Worm (Caenorhabditis elegans) whole organism, L2 larva: Measurements from ENCODE around the gene C16C8.14.

ENCODE experiments used
- C34F6.9 ChIP-seq: fragments of 150-350 bp; optimal IDR thresholded peaks from 2 replicates; lab custom pipeline; 2014; ENCODE audit warnings: missing biosample characterization, missing genetic modification characterization
- F13H6.1 ChIP-seq: sonication (generic microtip); optimal IDR thresholded peaks from 2 replicates; lab custom pipeline; 2016; ENCODE audit warnings: missing genetic modification characterization, missing compliant biosample characterization
- R02D3.7 ChIP-seq: fragments of 150-350 bp; optimal IDR thresholded peaks from 2 replicates; lab custom pipeline; 2014; ENCODE audit warnings: missing biosample characterization, missing genetic modification characterization
- Y55F3AM.14 ChIP-seq: fragments of 200-800 bp; sonication (Bioruptor generic); optimal IDR thresholded peaks from 2 replicates; lab custom pipeline; 2018; ENCODE audit warnings: mild to moderate bottlenecking, missing genetic modification characterization, missing compliant biosample characterization
- ZK546.5 ChIP-seq: sonication (generic microtip); optimal IDR thresholded peaks from 2 replicates; lab custom pipeline; 2017; ENCODE audit warnings: missing biosample characterization, missing genetic modification characterization
- alr-1 ChIP-seq: fragments of 150-350 bp; optimal IDR thresholded peaks from 2 replicates; lab custom pipeline; 2014; ENCODE audit warnings: missing biosample characterization, missing genetic modification characterization
- aly-2 ChIP-seq: fragments of 150-350 bp; optimal IDR thresholded peaks from 2 replicates; lab custom pipeline; 2014; ENCODE audit warnings: missing biosample characterization, missing genetic modification characterization
- ama-1 ChIP-seq: fragments of 150-350 bp; optimal IDR thresholded peaks from 2 replicates; lab custom pipeline; 2018; ENCODE audit warnings: inconsistent platforms
- blmp-1 ChIP-seq: sonication (generic microtip); optimal IDR thresholded peaks from 2 replicates; lab custom pipeline; 2017; ENCODE audit warnings: missing genetic modification characterization, mild to moderate bottlenecking, missing compliant biosample characterization, antibody characterized with exemption, moderate library complexity; ENCODE audit not compliant: insufficient read depth
- ceh-16 ChIP-seq: fragments of 150-350 bp; optimal IDR thresholded peaks from 2 replicates; lab custom pipeline; 2014; ENCODE audit warnings: missing biosample characterization, missing genetic modification characterization
- ceh-82 ChIP-seq: fragments of 150-350 bp; optimal IDR thresholded peaks from 2 replicates; lab custom pipeline; 2014; ENCODE audit warnings: missing biosample characterization, missing genetic modification characterization
- crh-2 ChIP-seq: sonication (generic microtip); optimal IDR thresholded peaks from 2 replicates; lab custom pipeline; 2017; ENCODE audit warnings: missing biosample characterization, missing genetic modification characterization
- dmd-4 ChIP-seq: sonication (generic microtip); optimal IDR thresholded peaks from 2 replicates; lab custom pipeline; 2017; ENCODE audit warnings: missing biosample characterization, missing genetic modification characterization
- egl-27 ChIP-seq: sonication (generic microtip); optimal IDR thresholded peaks from 3 replicates; lab custom pipeline; 2017; ENCODE audit warnings: missing biosample characterization, missing genetic modification reagents, missing genetic modification characterization
- elt-3 ChIP-seq: sonication (generic microtip); optimal IDR thresholded peaks from 2 replicates; lab custom pipeline; 2017; ENCODE audit warnings: missing biosample characterization, missing genetic modification characterization
- fos-1 ChIP-seq: fragments of 150-350 bp; optimal IDR thresholded peaks from 2 replicates; lab custom pipeline; 2014; ENCODE audit warnings: missing biosample characterization, missing genetic modification characterization
- gmeb-1 ChIP-seq: fragments of 150-350 bp; optimal IDR thresholded peaks from 2 replicates; lab custom pipeline; 2014; ENCODE audit warnings: missing biosample characterization, missing genetic modification characterization
- lin-13 ChIP-seq: fragments of 150-350 bp; optimal IDR thresholded peaks from 2 replicates; lab custom pipeline; 2014; ENCODE audit warnings: missing biosample characterization, missing genetic modification reagents, missing genetic modification characterization
- lin-39 ChIP-seq: fragments of 150-350 bp; optimal IDR thresholded peaks from 2 replicates; lab custom pipeline; 2014; ENCODE audit warnings: missing biosample characterization, missing genetic modification reagents, missing genetic modification characterization
- mab-5 ChIP-seq: fragments of 150-350 bp; optimal IDR thresholded peaks from 2 replicates; lab custom pipeline; 2014; ENCODE audit warnings: missing biosample characterization, missing genetic modification characterization
- nhr-10 ChIP-seq: sonication (generic microtip); optimal IDR thresholded peaks from 2 replicates; lab custom pipeline; 2017; ENCODE audit warnings: missing biosample characterization, missing genetic modification characterization
- nhr-11 ChIP-seq: fragments of 150-350 bp; optimal IDR thresholded peaks from 2 replicates; lab custom pipeline; 2014; ENCODE audit warnings: missing biosample characterization, missing genetic modification characterization
- nhr-12 ChIP-seq: fragments of 150-350 bp; optimal IDR thresholded peaks from 2 replicates; lab custom pipeline; 2014; ENCODE audit warnings: missing biosample characterization, missing genetic modification characterization
- nhr-129 ChIP-seq: fragments of 150-350 bp; optimal IDR thresholded peaks from 2 replicates; lab custom pipeline; 2014; ENCODE audit warnings: missing biosample characterization, missing genetic modification characterization
- nhr-21 ChIP-seq: fragments of 150-350 bp; optimal IDR thresholded peaks from 2 replicates; lab custom pipeline; 2014; ENCODE audit warnings: missing biosample characterization, missing genetic modification characterization
- nhr-23 ChIP-seq: fragments of 150-350 bp; optimal IDR thresholded peaks from 2 replicates; lab custom pipeline; 2014; ENCODE audit warnings: missing biosample characterization, missing genetic modification reagents, missing genetic modification characterization
- nhr-6 ChIP-seq: fragments of 150-350 bp; optimal IDR thresholded peaks from 2 replicates; lab custom pipeline; 2014; ENCODE audit warnings: missing biosample characterization, missing genetic modification characterization
- nhr-77 ChIP-seq: fragments of 150-350 bp; optimal IDR thresholded peaks from 2 replicates; lab custom pipeline; 2014; ENCODE audit warnings: missing biosample characterization, missing genetic modification characterization
- peb-1 ChIP-seq: fragments of 150-350 bp; optimal IDR thresholded peaks from 2 replicates; lab custom pipeline; 2014; ENCODE audit warnings: missing biosample characterization, missing genetic modification characterization
- sem-4 ChIP-seq: fragments of 150-350 bp; optimal IDR thresholded peaks from 2 replicates; lab custom pipeline; 2014; ENCODE audit warnings: missing biosample characterization, missing genetic modification reagents, missing genetic modification characterization
- skn-1 ChIP-seq: sonication (generic microtip); optimal IDR thresholded peaks from 2 replicates; lab custom pipeline; 2017; ENCODE audit warnings: missing biosample characterization, missing genetic modification characterization
- sma-3 ChIP-seq: sonication (generic microtip); optimal IDR thresholded peaks from 2 replicates; lab custom pipeline; 2016; ENCODE audit warnings: missing genetic modification reagents, missing genetic modification characterization, missing compliant biosample characterization
- snpc-4 ChIP-seq: fragments of 150-350 bp; optimal IDR thresholded peaks from 2 replicates; lab custom pipeline; 2014; ENCODE audit warnings: missing biosample characterization, missing genetic modification characterization
- unc-39 ChIP-seq: fragments of 150-350 bp; optimal IDR thresholded peaks from 2 replicates; lab custom pipeline; 2014; ENCODE audit warnings: missing biosample characterization, missing genetic modification characterization
- unc-55 ChIP-seq: fragments of 150-350 bp; sonication (generic microtip); optimal IDR thresholded peaks from 3 replicates; lab custom pipeline; 2014; ENCODE audit warnings: missing biosample characterization, missing genetic modification reagents, missing genetic modification characterization
- unc-62 ChIP-seq: fragments of 150-350 bp; optimal IDR thresholded peaks from 2 replicates; lab custom pipeline; 2014; ENCODE audit warnings: missing biosample characterization, missing genetic modification reagents, missing genetic modification characterization
- ztf-11 ChIP-seq: sonication (generic microtip); optimal IDR thresholded peaks from 2 replicates; lab custom pipeline; 2017; ENCODE audit warnings: missing biosample characterization, missing genetic modification characterization
- ztf-4 ChIP-seq: fragments of 150-350 bp; optimal IDR thresholded peaks from 2 replicates; lab custom pipeline; 2014; ENCODE audit warnings: missing biosample characterization, missing genetic modification characterization

C16C8.14 gene

DNA sequence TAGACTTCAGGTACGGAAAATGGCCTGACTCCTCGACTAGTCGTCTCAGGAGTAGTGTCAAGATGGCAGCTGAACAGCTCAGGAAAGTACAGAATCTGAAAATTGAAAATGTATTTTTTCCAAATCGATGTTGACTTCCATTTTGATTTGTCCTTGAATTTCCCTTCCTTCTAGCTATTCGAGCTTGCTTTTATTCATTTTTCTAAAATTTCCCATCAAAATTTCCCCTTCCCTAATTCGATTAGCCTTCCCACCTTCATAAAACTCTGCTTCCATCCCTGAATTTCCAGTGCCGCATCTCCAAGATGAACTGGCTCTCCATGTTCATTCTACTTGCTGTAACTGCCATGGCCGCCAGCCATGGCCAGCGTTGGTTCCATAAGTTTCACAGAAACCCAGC is 23.2 kb downstream of the C16C8.14 start, which contains the start of gene Y49F6B.6:
Gene Y49F6B.6, plus strand, starts transcription at position 301 of the 400 bp plus-strand sequence.
- TF ChIP-seq F13H6.1 (tag; lab: Kevin White, UChicago) (no peak), snpc-4 (tag; lab: Kevin White, UChicago) (no peak), ceh-82 (no peak), lin-39 (tag; lab: Kevin White, UChicago) (no peak)

ce11 chrII:3473744-3474143 is 24.1 kb downstream of the C16C8.14 start, which contains the start of gene sdz-32:
TSS of gene sdz-32 (plus strand) at chrII:3474044.
- TF ChIP-seq ceh-82 (no peak), sem-4 (no peak), C34F6.9 (tag; lab: Kevin White, UChicago) (no peak), ama-1 (lab: Kevin White, UChicago) (no peak), nhr-11 (tag; lab: Kevin White, UChicago) (no peak)

DNA sequence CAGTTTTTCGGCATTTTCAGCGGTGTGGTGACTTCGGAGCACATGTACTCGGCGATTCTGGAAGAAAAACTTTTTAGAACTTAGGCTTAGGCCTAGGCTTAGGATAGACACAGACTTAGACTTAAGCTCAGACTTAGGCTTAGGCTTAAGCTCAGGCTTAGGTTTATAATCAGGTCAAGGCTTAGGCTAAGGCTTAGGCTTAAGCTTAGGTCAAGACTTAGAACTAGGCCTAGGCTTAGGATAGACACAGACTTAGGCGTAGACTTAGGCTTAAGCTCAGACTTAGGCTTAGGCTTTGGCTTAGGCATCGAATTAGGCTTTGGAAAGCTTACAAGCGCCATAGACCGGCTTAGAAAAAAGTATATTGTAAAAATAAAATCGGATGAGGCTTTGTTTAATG is 26.9 kb downstream of the C16C8.14 start:
- TF ChIP-seq nhr-23 (no peak), nhr-77 (no peak), crh-2 (tag; lab: Kevin White, UChicago) (no peak), ZK546.5 (no peak), nhr-6 (no peak), dmd-4 (tag; lab: Kevin White, UChicago) (no peak), elt-3 (tag; lab: Kevin White, UChicago) (no peak), egl-27 (tag; lab: Kevin White, UChicago) (no peak), ztf-11 (tag; lab: Kevin White, UChicago) (no peak), unc-55 (GFP tag; lab: Kevin White, UChicago) (no peak), Y55F3AM.14 (GFP tag; lab: Kevin White, UChicago) (no peak), blmp-1 (tag; lab: Kevin White, UChicago) (no peak), lin-13 (GFP tag; lab: Kevin White, UChicago) (no peak)

ce11 chrII:3477171-3477570 is 27.6 kb downstream of the C16C8.14 start, which contains the start of gene fbxb-104:
TSS of gene fbxb-104 (minus strand) at chrII:3477271.
- no peak for TF ChIP-seq nhr-21 (tag; lab: Kevin White, UChicago)
- no peak for TF ChIP-seq C34F6.9 (tag; lab: Kevin White, UChicago)
- no peak for TF ChIP-seq skn-1 (tag; lab: Kevin White, UChicago)
- no peak for TF ChIP-seq nhr-12 (tag; lab: Kevin White, UChicago)
- no peak for TF ChIP-seq unc-62 (GFP tag; lab: Kevin White, UChicago)
- no peak for TF ChIP-seq lin-39 (tag; lab: Kevin White, UChicago)
- TF ChIP-seq mab-5 (tag; lab: Kevin White, UChicago), result no peak
- TF ChIP-seq ceh-16 (tag; lab: Kevin White, UChicago), result no peak
- no peak for TF ChIP-seq nhr-10 (tag; lab: Kevin White, UChicago)
- TF ChIP-seq snpc-4 (tag; lab: Kevin White, UChicago), result no peak
- TF ChIP-seq ztf-4, result no peak
- no peak for TF ChIP-seq unc-55 (GFP tag; lab: Kevin White, UChicago)
- TF ChIP-seq ZK546.5, result no peak

ce11 chrII:3481584-3481983 is 32.0 kb downstream of the C16C8.14 start, which contains the start of gene Y49F6B.8:
TSS of gene Y49F6B.8 (minus strand) at chrII:3481684.
- TF ChIP-seq fos-1 (tag; lab: Kevin White, UChicago) (no peak), nhr-129 (no peak), lin-13 (GFP tag; lab: Kevin White, UChicago) (no peak), ama-1 (lab: Kevin White, UChicago) (no peak), R02D3.7 (no peak), gmeb-1 (tag; lab: Kevin White, UChicago) (no peak), nhr-23 (no peak), sma-3 (GFP tag; lab: Kevin White, UChicago) (no peak), peb-1 (tag; lab: Kevin White, UChicago) (no peak), lin-39 (tag; lab: Kevin White, UChicago) (no peak), alr-1 (tag; lab: Kevin White, UChicago) (no peak), nhr-21 (tag; lab: Kevin White, UChicago) (no peak), ceh-16 (tag; lab: Kevin White, UChicago) (no peak), aly-2 (no peak), dmd-4 (tag; lab: Kevin White, UChicago) (no peak), unc-39 (tag; lab: Kevin White, UChicago) (no peak), mab-5 (tag; lab: Kevin White, UChicago) (no peak)
